Fruit fly (Drosophila melanogaster) whole organism, embryonic: ENCODE measurements around the gene MRG15.
A peak's percentile ranks its signal among the peaks of the same experiment; 100 is the strongest.

Experiments used
- CG10274 ChIP-seq: fragments of 200-800 bp; sonication (Bioruptor generic); optimal IDR thresholded peaks from 3 replicates; lab custom pipeline; 2017; ENCODE audit warnings: missing biosample characterization, mild to moderate bottlenecking, missing genetic modification characterization
- CG10431 ChIP-seq: fragments of 200-800 bp; sonication (Bioruptor generic); optimal IDR thresholded peaks from 3 replicates; lab custom pipeline; 2018; ENCODE audit warnings: missing biosample characterization, mild to moderate bottlenecking, missing genetic modification characterization
- CG11723 ChIP-seq: fragments of 200-800 bp; sonication (Bioruptor generic); optimal IDR thresholded peaks from 2 replicates; lab custom pipeline; 2017; ENCODE audit warnings: missing biosample characterization, mild to moderate bottlenecking, missing genetic modification characterization
- CG12769 ChIP-seq: fragments of 200-800 bp; sonication (Bioruptor generic); optimal IDR thresholded peaks from 2 replicates; lab custom pipeline; 2019; ENCODE audit warnings: missing biosample characterization, mild to moderate bottlenecking, missing genetic modification characterization, moderate library complexity
- CG16813 ChIP-seq: fragments of 200-800 bp; sonication (Bioruptor generic); IDR thresholded peaks from 3 replicates; pipeline ENCODE4 v1.3.6; 2022; ENCODE audit warnings: missing biosample characterization, missing genetic modification characterization; ENCODE audit not compliant: partially characterized antibody
- CG16815 ChIP-seq: fragments of 200-800 bp; sonication (Bioruptor generic); optimal IDR thresholded peaks from 3 replicates; lab custom pipeline; 2017; ENCODE audit warnings: missing biosample characterization, mild to moderate bottlenecking, missing genetic modification characterization
- CG17359 ChIP-seq: fragments of 200-800 bp; sonication (Bioruptor generic); optimal IDR thresholded peaks from 3 replicates; lab custom pipeline; 2018; ENCODE audit warnings: missing biosample characterization, mild to moderate bottlenecking, missing genetic modification characterization, moderate library complexity
- CG18764 ChIP-seq: fragments of 200-800 bp; sonication (Bioruptor generic); optimal IDR thresholded peaks from 3 replicates; lab custom pipeline; 2016; ENCODE audit warnings: missing biosample characterization, missing genetic modification characterization
- CG2678 ChIP-seq: fragments of 200-800 bp; sonication (Bioruptor generic); optimal IDR thresholded peaks from 3 replicates; lab custom pipeline; 2019; ENCODE audit warnings: missing biosample characterization, mild to moderate bottlenecking, missing genetic modification characterization, moderate library complexity
- CG30020 ChIP-seq: fragments of 200-800 bp; optimal IDR thresholded peaks from 2 replicates; lab custom pipeline; 2019; ENCODE audit warnings: missing biosample characterization, mild to moderate bottlenecking, missing genetic modification characterization, moderate library complexity
- CG3163 ChIP-seq: fragments of 200-800 bp; sonication (Bioruptor generic); optimal IDR thresholded peaks from 3 replicates; lab custom pipeline; 2016; ENCODE audit warnings: missing biosample characterization, missing genetic modification characterization
- CG3281 ChIP-seq: fragments of 200-800 bp; sonication (Bioruptor generic); optimal IDR thresholded peaks from 3 replicates; lab custom pipeline; 2017; ENCODE audit warnings: missing biosample characterization, mild to moderate bottlenecking, missing genetic modification characterization
- CG4404 ChIP-seq: fragments of 200-800 bp; sonication (Bioruptor generic); IDR thresholded peaks from 2 replicates; pipeline ENCODE4 v1.3.6; 2022; ENCODE audit warnings: missing biosample characterization, missing genetic modification characterization
- CG5180 ChIP-seq: fragments of 200-800 bp; sonication (Bioruptor generic); optimal IDR thresholded peaks from 3 replicates; lab custom pipeline; 2017; ENCODE audit warnings: missing biosample characterization, missing genetic modification characterization, mild to moderate bottlenecking, moderate library complexity, missing genetic modification reagents
- CG6175 ChIP-seq: fragments of 200-800 bp; sonication (Bioruptor generic); IDR thresholded peaks from 3 replicates; pipeline ENCODE4 v1.3.6; 2022; ENCODE audit warnings: missing biosample characterization, missing genetic modification characterization
- CG6689 ChIP-seq: fragments of 200-800 bp; sonication (Bioruptor generic); IDR thresholded peaks from 2 replicates; pipeline ENCODE4 v1.3.6; 2022; ENCODE audit warnings: missing biosample characterization, missing genetic modification characterization
- CHES-1-like ChIP-seq: fragments of 200-800 bp; sonication (Bioruptor generic); optimal IDR thresholded peaks from 2 replicates; lab custom pipeline; 2016; ENCODE audit warnings: missing biosample characterization, missing genetic modification characterization
- Camta ChIP-seq: fragments of 200-800 bp; sonication (Bioruptor generic); optimal IDR thresholded peaks from 2 replicates; lab custom pipeline; 2016; ENCODE audit warnings: missing biosample characterization, missing genetic modification characterization
- Dfd ChIP-seq, 2 experiments: fragments of >200 bp; optimal IDR thresholded peaks; 2 replicates each; lab custom pipeline; 2017; ENCODE audit warnings: missing biosample characterization in 2 of 2, missing genetic modification characterization in 2 of 2
- Dip3 ChIP-seq: fragments of 200-800 bp; sonication (Bioruptor generic); optimal IDR thresholded peaks from 3 replicates; lab custom pipeline; 2016; ENCODE audit warnings: missing biosample characterization, missing genetic modification characterization
- Doc3 ChIP-seq: fragments of 200-800 bp; sonication (Bioruptor generic); IDR thresholded peaks from 3 replicates; pipeline ENCODE4 v1.3.6; 2022; ENCODE audit warnings: missing biosample characterization, missing genetic modification characterization; ENCODE audit not compliant: partially characterized antibody
- E2f1 ChIP-seq: fragments of 200-800 bp; sonication (Bioruptor generic); IDR thresholded peaks from 2 replicates; pipeline ENCODE4 v1.3.6; 2022; ENCODE audit warnings: missing biosample characterization, missing genetic modification characterization
- H15 ChIP-seq: fragments of 200-800 bp; sonication (Bioruptor generic); IDR thresholded peaks from 3 replicates; pipeline ENCODE4 v1.3.6; 2022; ENCODE audit warnings: missing biosample characterization, missing genetic modification characterization
- Hand ChIP-seq: fragments of 200-800 bp; sonication (Bioruptor generic); optimal IDR thresholded peaks from 2 replicates; lab custom pipeline; 2017; ENCODE audit warnings: mild to moderate bottlenecking, missing biosample characterization, missing genetic modification reagents, missing genetic modification characterization
- Hmx ChIP-seq: fragments of 200-800 bp; sonication (Bioruptor generic); optimal IDR thresholded peaks from 2 replicates; lab custom pipeline; 2016; ENCODE audit warnings: missing biosample characterization, missing genetic modification characterization
- Hr3 ChIP-seq: fragments of 200-800 bp; sonication (Bioruptor generic); optimal IDR thresholded peaks from 3 replicates; lab custom pipeline; 2016; ENCODE audit warnings: missing biosample characterization, missing genetic modification characterization
- Max ChIP-seq: fragments of 200-800 bp; sonication (Bioruptor generic); optimal IDR thresholded peaks from 2 replicates; lab custom pipeline; 2016; ENCODE audit warnings: missing biosample characterization, mild to moderate bottlenecking, missing genetic modification characterization
- Nf-YB ChIP-seq: fragments of 200-800 bp; sonication (Bioruptor generic); optimal IDR thresholded peaks from 3 replicates; lab custom pipeline; 2019; ENCODE audit warnings: missing biosample characterization, mild to moderate bottlenecking, missing genetic modification characterization, moderate library complexity
- Rfx ChIP-seq: fragments of 200-800 bp; sonication (Bioruptor generic); IDR thresholded peaks from 2 replicates; pipeline ENCODE4 v1.3.6; 2022; ENCODE audit warnings: missing biosample characterization, missing genetic modification characterization
- Sry-δ ChIP-seq: fragments of 200-800 bp; sonication (Bioruptor generic); optimal IDR thresholded peaks from 2 replicates; lab custom pipeline; 2016; ENCODE audit warnings: missing biosample characterization, missing genetic modification characterization
- TFAM ChIP-seq: fragments of 200-800 bp; sonication (Bioruptor generic); optimal IDR thresholded peaks from 2 replicates; lab custom pipeline; 2017; ENCODE audit warnings: missing biosample characterization, missing genetic modification characterization, inconsistent platforms
- Trl ChIP-seq, 3 experiments: fragments of >200 bp in 2 of 3; fragments of 200-800 bp in 1 of 3; sonication (Bioruptor generic) in 1 of 3; optimal IDR thresholded peaks; 2 replicates in 1 of 3; 3 replicates in 2 of 3; lab custom pipeline; 2016 to 2017; ENCODE audit warnings: missing biosample characterization in 1 of 3, missing genetic modification characterization in 1 of 3
- Vsx1 ChIP-seq: fragments of 200-800 bp; sonication (Bioruptor generic); optimal IDR thresholded peaks from 2 replicates; lab custom pipeline; 2017; ENCODE audit warnings: missing biosample characterization, mild to moderate bottlenecking, missing genetic modification characterization, missing genetic modification reagents
- bigmax ChIP-seq: fragments of 200-800 bp; sonication (Bioruptor generic); optimal IDR thresholded peaks from 2 replicates; lab custom pipeline; 2018; ENCODE audit warnings: missing biosample characterization, mild to moderate bottlenecking, missing genetic modification characterization
- gro ChIP-seq: fragments of 200-800 bp; sonication (Bioruptor generic); optimal IDR thresholded peaks from 2 replicates; lab custom pipeline; 2016; ENCODE audit warnings: missing biosample characterization, missing genetic modification characterization
- hb ChIP-seq: fragments of 200-800 bp; sonication (Bioruptor generic); IDR thresholded peaks from 3 replicates; pipeline ENCODE4 v1.3.6; 2022; ENCODE audit warnings: missing biosample characterization, missing genetic modification characterization; ENCODE audit not compliant: partially characterized antibody
- inv ChIP-seq: fragments of 200-800 bp; sonication (Bioruptor generic); IDR thresholded peaks from 2 replicates; pipeline ENCODE4 v1.3.6; 2022; ENCODE audit warnings: missing biosample characterization, missing genetic modification characterization; ENCODE audit not compliant: partially characterized antibody
- mam ChIP-seq: fragments of 200-800 bp; sonication (Bioruptor generic); optimal IDR thresholded peaks from 3 replicates; lab custom pipeline; 2016; ENCODE audit warnings: missing biosample characterization, missing genetic modification characterization
- otp ChIP-seq: fragments of 200-800 bp; sonication (Bioruptor generic); IDR thresholded peaks from 3 replicates; pipeline ENCODE4, ENCODE4 v1.3.6; 2022; ENCODE audit warnings: missing biosample characterization, missing genetic modification characterization
- pan ChIP-seq, 4 experiments: fragments of >200 bp in 3 of 4; fragments of 200-800 bp in 1 of 4; sonication (Bioruptor generic) in 1 of 4; optimal IDR thresholded peaks in 3 of 4; IDR thresholded peaks in 1 of 4; 2 replicates each; pipeline versions ENCODE4 v1.3.6 to Lab custom; 2017 to 2022; ENCODE audit warnings: missing biosample characterization in 2 of 4, missing genetic modification characterization in 2 of 4, mixed read lengths in 1 of 4
- pita ChIP-seq: fragments of 200-800 bp; sonication (Bioruptor generic); optimal IDR thresholded peaks from 2 replicates; lab custom pipeline; 2017; ENCODE audit warnings: missing biosample characterization, mild to moderate bottlenecking, missing genetic modification characterization
- repo ChIP-seq: fragments of 200-800 bp; sonication (Bioruptor generic); optimal IDR thresholded peaks from 2 replicates; lab custom pipeline; 2016; ENCODE audit warnings: missing biosample characterization, missing genetic modification characterization
- schlank ChIP-seq: fragments of 200-800 bp; sonication (Bioruptor generic); optimal IDR thresholded peaks from 2 replicates; lab custom pipeline; 2018; ENCODE audit warnings: missing biosample characterization, mild to moderate bottlenecking, missing genetic modification characterization
- sima ChIP-seq: fragments of 200-800 bp; sonication (Bioruptor generic); optimal IDR thresholded peaks from 2 replicates; lab custom pipeline; 2016; ENCODE audit warnings: missing biosample characterization, missing genetic modification characterization
- sug ChIP-seq: fragments of 200-800 bp; optimal IDR thresholded peaks from 2 replicates; lab custom pipeline; 2019; ENCODE audit warnings: missing biosample characterization, mild to moderate bottlenecking, missing genetic modification characterization, moderate library complexity
- twi ChIP-seq: fragments of 200-800 bp; optimal IDR thresholded peaks from 2 replicates; lab custom pipeline; 2019; ENCODE audit warnings: missing biosample characterization, mild to moderate bottlenecking, missing genetic modification characterization, moderate library complexity
- unpg ChIP-seq: fragments of 200-800 bp; sonication (Bioruptor generic); optimal IDR thresholded peaks from 3 replicates; lab custom pipeline; 2018; ENCODE audit warnings: missing biosample characterization, mild to moderate bottlenecking, missing genetic modification characterization, moderate library complexity
- yki ChIP-seq: fragments of >200 bp; optimal IDR thresholded peaks from 3 replicates; lab custom pipeline; 2018
- zen ChIP-seq: fragments of 200-800 bp; sonication (Bioruptor generic); optimal IDR thresholded peaks from 3 replicates; lab custom pipeline; 2018; ENCODE audit warnings: missing biosample characterization, mild to moderate bottlenecking, missing genetic modification characterization, moderate library complexity

Gene MRG15

DNA sequence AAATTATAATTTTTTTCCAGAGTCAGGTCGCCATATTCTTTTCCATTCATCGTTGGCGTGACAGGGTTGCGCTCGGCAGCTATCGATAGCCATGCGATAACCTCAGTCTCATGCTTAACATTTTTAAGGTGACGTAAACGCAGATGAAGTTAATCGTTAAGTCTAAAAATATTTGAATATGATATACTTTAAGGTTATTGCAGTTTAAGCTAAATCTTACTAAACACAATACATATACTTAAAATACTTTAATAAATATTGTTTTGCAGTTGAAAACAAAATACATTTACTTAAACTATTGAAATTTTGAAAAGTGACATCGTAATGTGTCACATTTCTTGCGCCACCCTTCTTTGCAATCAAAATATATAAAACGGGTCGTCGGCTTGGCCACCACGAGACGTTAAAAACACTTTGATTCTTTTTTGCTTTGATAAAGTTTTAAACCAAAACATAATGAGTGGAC lies 2.7 kb downstream of the MRG15 start, which contains the start of the genes Cp190 and CG4338 (continued):
- TF ChIP-seq CG3163 (GFP tag; lab: Kevin White, UChicago) (peak; percentile 63), sima (GFP tag; lab: Kevin White, UChicago) (peak; percentile 75), mam (GFP tag; lab: Kevin White, UChicago) (peak; percentile 93), Doc3 (GFP tag; lab: Robert Waterston, UW) (peak; percentile 61; the same call in 2 of the 3 replicates), CG6689 (peak; percentile 100), H15 (GFP tag; lab: Robert Waterston, UW) (peak; percentile 87), pan (optimal IDR thresholded peaks at IDR 0.05; lab: Kevin White, UChicago) (no peak), pan (GFP tag; optimal IDR thresholded peaks at IDR 0.05 in 1 of 2, IDR thresholded peaks at IDR 0.05 in 1 of 2) (peak in 1 of 2 experiments; percentile 97), TFAM (peak; percentile 86), Dfd (GFP tag; optimal IDR thresholded peaks at IDR 0.05; lab: Kevin White, UChicago) (no peak), CG18764 (GFP tag; lab: Kevin White, UChicago) (peak; percentile 95), bigmax (GFP tag; lab: Kevin White, UChicago) (peak; percentile 72), CG4404 (GFP tag; lab: Robert Waterston, UW) (peak; percentile 97), yki (lab: Kevin White, UChicago) (no peak), CG10274 (peak; percentile 90), CG10431 (GFP tag; lab: Kevin White, UChicago) (peak; percentile 96), CHES-1-like (GFP tag; lab: Kevin White, UChicago) (peak; percentile 89), CG16815 (GFP tag; lab: Kevin White, UChicago) (peak; percentile 97), CG16813 (GFP tag; lab: Robert Waterston, UW) (peak; percentile 85), CG2678 (tag; lab: Kevin White, UChicago) (peak; percentile 99), twi (tag; lab: Kevin White, UChicago) (peak; percentile 98), Dip3 (peak; percentile 90), CG30020 (peak; percentile 93), Nf-YB (GFP tag; lab: Kevin White, UChicago) (peak; percentile 89), otp (peak; percentile 91), Hr3 (GFP tag; lab: Kevin White, UChicago) (peak; percentile 98), CG17359 (peak; percentile 98), CG5180 (GFP tag; lab: Kevin White, UChicago) (peak; percentile 89), gro (peak; percentile 87), Hand (peak; percentile 95), CG11723 (GFP tag; lab: Kevin White, UChicago) (peak; percentile 93), Max (GFP tag; lab: Kevin White, UChicago) (peak; percentile 98), pita (GFP tag; lab: Kevin White, UChicago) (no peak), sug (tag; lab: Kevin White, UChicago) (peak; percentile 99), CG12769 (tag; lab: Kevin White, UChicago) (peak; percentile 97), Trl (optimal IDR thresholded peaks at IDR 0.05; lab: Kevin White, UChicago) (no peak), Trl (GFP tag; optimal IDR thresholded peaks at IDR 0.05; lab: Kevin White, UChicago) (peak; percentile 90), schlank (tag; lab: Kevin White, UChicago) (peak; percentile 93), Rfx (peak; percentile 97), E2f1 (GFP tag; lab: Robert Waterston, UW) (peak; percentile 96), Sry-δ (GFP tag; lab: Kevin White, UChicago) (peak; percentile 87), zen (tag; lab: Kevin White, UChicago) (peak; percentile 98), CG3281 (GFP tag; lab: Kevin White, UChicago) (peak; percentile 98), inv (GFP tag; lab: Robert Waterston, UW) (peak; percentile 71), Vsx1 (GFP tag; lab: Kevin White, UChicago) (peak; percentile 94), unpg (GFP tag; lab: Kevin White, UChicago) (peak; percentile 99), repo (peak; percentile 66), Hmx (peak; percentile 93), Camta (peak; percentile 93), hb (GFP tag; lab: Robert Waterston, UW) (peak; percentile 72), CG6175 (GFP tag; lab: Robert Waterston, UW) (peak; percentile 90)
